Worm (Caenorhabditis elegans): ENCODE data around the gene fbxb-102.

Gene fbxb-102

DNA sequence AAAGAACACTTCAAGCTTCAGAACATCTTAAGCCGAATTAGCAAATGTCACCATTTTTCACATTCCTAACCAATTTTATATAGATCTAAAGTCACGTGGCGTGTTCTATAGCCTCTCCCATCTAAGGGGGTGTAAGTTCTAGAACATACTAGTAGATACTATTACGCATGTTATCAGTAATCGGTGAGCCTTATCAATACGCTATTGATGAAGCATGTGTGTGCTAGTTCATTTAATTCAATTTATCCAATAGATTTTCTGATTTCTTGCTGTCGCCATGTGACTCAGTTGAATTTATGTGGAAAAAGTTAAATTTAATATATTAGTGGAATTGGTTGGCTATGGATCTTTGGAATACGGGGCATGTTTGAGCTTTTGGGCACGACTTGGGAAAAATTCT lies 23.8 kb downstream of the fbxb-102 start:
- TF ChIP-seq pha-4 (tag; optimal IDR thresholded peaks at IDR 0.05), result no peak
- no peak for TF ChIP-seq F57C9.4 (tag; optimal IDR thresholded peaks at IDR 0.05)
- TF ChIP-seq egl-44 (GFP tag; IDR thresholded peaks at IDR 0.05), result no peak
- TF ChIP-seq F33H1.4 (GFP tag; IDR thresholded peaks at IDR 0.05), result no peak

- TF ChIP-seq repo-1 (tag; optimal IDR thresholded peaks at IDR 0.05), result no peak
- no peak for TF ChIP-seq nfya-2 (GFP tag; IDR thresholded peaks at IDR 0.05)
- TF ChIP-seq hlh-12 (tag; optimal IDR thresholded peaks at IDR 0.05), result no peak
- no peak for TF ChIP-seq nhr-27 (tag; optimal IDR thresholded peaks at IDR 0.05)
- TF ChIP-seq F37B4.10 (GFP tag; IDR thresholded peaks at IDR 0.05), result no peak
- TF ChIP-seq sptf-2 (GFP tag; optimal IDR thresholded peaks at IDR 0.05), result no peak
- TF ChIP-seq snpc-1.1 (tag; optimal IDR thresholded peaks at IDR 0.05; ENCODE audit: insufficient read depth), result no peak
These were observed 24.3 kb downstream of the fbxb-102 start, which contains the start of gene srh-68 for ce11 chrII:12507038-12507437. Gene srh-68 (plus strand): TSS chrII:12507338.

DNA sequence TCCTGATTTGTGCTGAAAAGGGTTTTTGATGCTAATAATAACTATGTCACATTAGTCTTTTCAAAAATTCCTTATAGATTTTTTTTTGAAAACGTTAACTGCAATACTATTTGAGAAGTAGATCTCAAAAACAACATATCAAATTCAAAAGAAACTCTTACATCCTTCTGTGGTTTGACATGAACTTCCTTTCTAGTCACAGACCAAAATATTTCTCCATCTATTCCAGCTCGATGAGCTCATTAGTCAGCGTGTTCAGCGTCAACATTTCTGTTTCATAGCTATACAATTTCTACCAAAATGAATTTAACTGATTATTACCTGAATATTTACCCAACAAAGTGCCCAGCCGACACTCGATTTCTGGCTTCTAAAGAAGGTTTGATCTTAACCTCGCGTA lies 25.9 kb downstream of the fbxb-102 start, which contains the start of gene srh-67:
Gene srh-67, plus strand, starts transcription at position 301 of the 400 bp plus-strand sequence.
- TF ChIP-seq F37B4.10 (GFP tag; IDR thresholded peaks at IDR 0.05), result no peak
- no peak for TF ChIP-seq ztf-28 (GFP tag; IDR thresholded peaks at IDR 0.05)
- no peak for TF ChIP-seq ccch-3 (GFP tag; optimal IDR thresholded peaks at IDR 0.05)
- TF ChIP-seq lir-1 (GFP tag; conservative IDR thresholded peaks at IDR 0.05), result no peak
- TF ChIP-seq F39B2.1 (GFP tag; IDR thresholded peaks at IDR 0.05), result no peak
- no peak for TF ChIP-seq ekl-4 (GFP tag; IDR thresholded peaks at IDR 0.05)
- no peak for TF ChIP-seq attf-6 (GFP tag; IDR thresholded peaks at IDR 0.05)
- no peak for TF ChIP-seq gei-17 (GFP tag; optimal IDR thresholded peaks at IDR 0.05)
- no peak for TF ChIP-seq B0336.3 (GFP tag; IDR thresholded peaks at IDR 0.05)
- no peak for TF ChIP-seq bed-1 (GFP tag; IDR thresholded peaks at IDR 0.05)
- no peak for TF ChIP-seq pha-4 (tag; optimal IDR thresholded peaks at IDR 0.05)
- TF ChIP-seq D2030.7 (GFP tag; IDR thresholded peaks at IDR 0.05), result no peak
- no peak for TF ChIP-seq chd-7 (tag; optimal IDR thresholded peaks at IDR 0.05)
- TF ChIP-seq lin-35 (GFP tag; optimal IDR thresholded peaks at IDR 0.05), result no peak
- TF ChIP-seq pbrm-1 (GFP tag; IDR thresholded peaks at IDR 0.05), result no peak
- TF ChIP-seq nhr-179 (tag; optimal IDR thresholded peaks at IDR 0.05), result no peak
- no peak for TF ChIP-seq ceh-40 (GFP tag; IDR thresholded peaks at IDR 0.05)
- no peak for TF ChIP-seq egrh-3 (GFP tag; IDR thresholded peaks at IDR 0.05)
- TF ChIP-seq sea-2 (GFP tag; IDR thresholded peaks at IDR 0.05), result no peak

- TF ChIP-seq lsl-1 (GFP tag; optimal IDR thresholded peaks at IDR 0.05) (no peak), hsf-1 (GFP tag; IDR thresholded peaks at IDR 0.05) (no peak), lir-1 (GFP tag; conservative IDR thresholded peaks at IDR 0.05) (no peak), cebp-1 (GFP tag; IDR thresholded peaks at IDR 0.05) (no peak), cebp-1 (tag; optimal IDR thresholded peaks at IDR 0.05) (no peak), hlh-26 (GFP tag; conservative IDR thresholded peaks at IDR 0.05) (no peak), ztf-3 (GFP tag; optimal IDR thresholded peaks at IDR 0.05) (no peak), tlf-1 (GFP tag; optimal IDR thresholded peaks at IDR 0.05) (no peak), atf-7 (tag; optimal IDR thresholded peaks at IDR 0.05) (no peak), egrh-3 (GFP tag; IDR thresholded peaks at IDR 0.05) (no peak), ztf-18 (tag; optimal IDR thresholded peaks at IDR 0.05) (no peak), nfya-2 (GFP tag; IDR thresholded peaks at IDR 0.05) (no peak), hrde-1 (tag; optimal IDR thresholded peaks at IDR 0.05; ENCODE audit: borderline replicate concordance) (no peak), fkh-3 (tag; optimal IDR thresholded peaks at IDR 0.05) (no peak)
These were observed 29.1 kb downstream of the fbxb-102 start, which contains the start of gene srh-73 for ce11 chrII:12511866-12512265. Gene srh-73 (plus strand): TSS chrII:12512166.
